Fruit fly (Drosophila melanogaster) whole organism, embryonic: ENCODE results near the gene CG5359.

Experiments
- Atf-2 ChIP-seq: fragments of 200-800 bp; sonication (Bioruptor generic); optimal IDR thresholded peaks from 2 replicates; lab custom pipeline; 2016; ENCODE audit warnings: missing biosample characterization, missing genetic modification characterization
- Blimp-1 ChIP-seq: fragments of 200-800 bp; sonication (Bioruptor generic); optimal IDR thresholded peaks from 3 replicates; lab custom pipeline; 2018; ENCODE audit warnings: missing biosample characterization, missing genetic modification characterization, mild to moderate bottlenecking, moderate library complexity, missing genetic modification reagents
- CG10147 ChIP-seq: fragments of 200-800 bp; sonication (Bioruptor generic); optimal IDR thresholded peaks from 2 replicates; lab custom pipeline; 2019; ENCODE audit warnings: missing biosample characterization, mild to moderate bottlenecking, missing genetic modification characterization, moderate library complexity
- CG11398 ChIP-seq: fragments of 200-800 bp; sonication (Bioruptor generic); optimal IDR thresholded peaks from 2 replicates; lab custom pipeline; 2016; ENCODE audit warnings: missing biosample characterization, missing genetic modification characterization
- CG17385 ChIP-seq: fragments of 200-800 bp; sonication (Bioruptor generic); optimal IDR thresholded peaks from 3 replicates; lab custom pipeline; 2018; ENCODE audit warnings: missing biosample characterization, mild to moderate bottlenecking, missing genetic modification characterization
- CG17802 ChIP-seq: fragments of 200-800 bp; sonication (Bioruptor generic); optimal IDR thresholded peaks from 2 replicates; lab custom pipeline; 2018; ENCODE audit warnings: missing biosample characterization, mild to moderate bottlenecking, missing genetic modification characterization, moderate library complexity
- CG2116 ChIP-seq: fragments of 200-800 bp; sonication (Bioruptor generic); optimal IDR thresholded peaks from 3 replicates; lab custom pipeline; 2018; ENCODE audit warnings: missing biosample characterization, mild to moderate bottlenecking, missing genetic modification characterization
- CG2120 ChIP-seq: fragments of 200-800 bp; sonication (Bioruptor generic); optimal IDR thresholded peaks from 3 replicates; lab custom pipeline; 2016; ENCODE audit warnings: missing biosample characterization, missing genetic modification characterization
- CG3407 ChIP-seq: fragments of 200-800 bp; sonication (Bioruptor generic); optimal IDR thresholded peaks from 2 replicates; lab custom pipeline; 2018; ENCODE audit warnings: missing biosample characterization, mild to moderate bottlenecking, missing genetic modification characterization
- CG3995 ChIP-seq: fragments of 200-800 bp; sonication (Bioruptor generic); optimal IDR thresholded peaks from 3 replicates; lab custom pipeline; 2016; ENCODE audit warnings: missing biosample characterization, missing genetic modification characterization
- CG4282 ChIP-seq: fragments of 200-800 bp; sonication (Bioruptor generic); optimal IDR thresholded peaks from 2 replicates; lab custom pipeline; 2016; ENCODE audit warnings: missing biosample characterization, missing genetic modification characterization
- CG4730 ChIP-seq: fragments of 200-800 bp; sonication (Bioruptor generic); IDR thresholded peaks from 2 replicates; pipeline ENCODE4 v1.3.6; 2022; ENCODE audit warnings: missing biosample characterization, missing genetic modification characterization
- CG5245 ChIP-seq: fragments of 200-800 bp; sonication (Bioruptor generic); optimal IDR thresholded peaks from 3 replicates; lab custom pipeline; 2016; ENCODE audit warnings: missing biosample characterization, missing genetic modification characterization
- CG8388 ChIP-seq: fragments of 200-800 bp; sonication (Bioruptor generic); optimal IDR thresholded peaks from 2 replicates; lab custom pipeline; 2019; ENCODE audit warnings: missing biosample characterization, mild to moderate bottlenecking, missing genetic modification characterization, moderate library complexity
- CoRest ChIP-seq: fragments of 200-800 bp; sonication (Bioruptor generic); optimal IDR thresholded peaks from 3 replicates; lab custom pipeline; 2018; ENCODE audit warnings: missing biosample characterization, mild to moderate bottlenecking, missing genetic modification characterization, moderate library complexity
- Dek ChIP-seq: fragments of 200-800 bp; sonication (Bioruptor generic); optimal IDR thresholded peaks from 3 replicates; lab custom pipeline; 2019; ENCODE audit warnings: missing biosample characterization, mild to moderate bottlenecking, missing genetic modification characterization, moderate library complexity
- Fer1 ChIP-seq: fragments of 200-800 bp; sonication (Bioruptor generic); optimal IDR thresholded peaks from 2 replicates; lab custom pipeline; 2017; ENCODE audit warnings: missing biosample characterization, mild to moderate bottlenecking, missing genetic modification characterization
- Fer2 ChIP-seq: fragments of 200-800 bp; sonication (Bioruptor generic); optimal IDR thresholded peaks from 2 replicates; lab custom pipeline; 2018; ENCODE audit warnings: missing biosample characterization, mild to moderate bottlenecking, missing genetic modification characterization, moderate library complexity
- HHEX ChIP-seq: fragments of 200-800 bp; sonication (Bioruptor generic); optimal IDR thresholded peaks from 3 replicates; lab custom pipeline; 2017; ENCODE audit warnings: missing biosample characterization, mild to moderate bottlenecking, missing genetic modification characterization, missing genetic modification reagents
- Mad ChIP-seq: fragments of 200-800 bp; sonication (Bioruptor generic); optimal IDR thresholded peaks from 2 replicates; lab custom pipeline; 2016; ENCODE audit warnings: missing biosample characterization, missing genetic modification characterization
- Max ChIP-seq: fragments of 200-800 bp; sonication (Bioruptor generic); optimal IDR thresholded peaks from 2 replicates; lab custom pipeline; 2016; ENCODE audit warnings: missing biosample characterization, mild to moderate bottlenecking, missing genetic modification characterization
- NFAT ChIP-seq: fragments of 200-800 bp; sonication (Bioruptor generic); IDR thresholded peaks from 2 replicates; pipeline ENCODE4 v1.3.6; 2022; ENCODE audit warnings: missing biosample characterization, missing genetic modification characterization
- Poxn ChIP-seq: fragments of 200-800 bp; sonication (Bioruptor generic); IDR thresholded peaks from 2 replicates; pipeline ENCODE4 v1.3.6; 2022; ENCODE audit warnings: missing biosample characterization, missing genetic modification characterization
- Ravus ChIP-seq: fragments of 200-800 bp; sonication (Bioruptor generic); IDR thresholded peaks from 2 replicates; pipeline ENCODE4 v1.3.6; 2022; ENCODE audit warnings: missing biosample characterization, missing genetic modification characterization
- Sox102F ChIP-seq: fragments of 200-800 bp; sonication (Bioruptor generic); optimal IDR thresholded peaks from 2 replicates; lab custom pipeline; 2018; ENCODE audit warnings: missing biosample characterization, mild to moderate bottlenecking, missing genetic modification characterization, moderate library complexity
- Ssrp ChIP-seq: fragments of 200-800 bp; sonication (Bioruptor generic); optimal IDR thresholded peaks from 2 replicates; lab custom pipeline; 2018; ENCODE audit warnings: missing biosample characterization, mild to moderate bottlenecking, missing genetic modification characterization, moderate library complexity
- Stat92E ChIP-seq, 3 experiments: fragments of >200 bp in 2 of 3; fragments of 200-800 bp in 1 of 3; sonication (Bioruptor generic) in 1 of 3; optimal IDR thresholded peaks; 2 replicates each; lab custom pipeline; 2017 to 2019; ENCODE audit warnings: missing biosample characterization in 3 of 3, missing genetic modification characterization in 3 of 3, mild to moderate bottlenecking in 1 of 3, moderate library complexity in 1 of 3
- bcd ChIP-seq: fragments of 200-800 bp; sonication (Bioruptor generic); optimal IDR thresholded peaks from 2 replicates; lab custom pipeline; 2017; ENCODE audit warnings: missing biosample characterization, mild to moderate bottlenecking, missing genetic modification characterization
- crp ChIP-seq, 2 experiments: fragments of 200-800 bp; sonication (Bioruptor generic); optimal IDR thresholded peaks; 2 replicates in 1 of 2; 3 replicates in 1 of 2; lab custom pipeline; 2017; ENCODE audit warnings: missing biosample characterization in 2 of 2, missing genetic modification characterization in 2 of 2, mild to moderate bottlenecking in 1 of 2, moderate library complexity in 1 of 2
- danr ChIP-seq: fragments of 200-800 bp; sonication (Bioruptor generic); IDR thresholded peaks from 2 replicates; pipeline ENCODE4 v1.3.6; 2022; ENCODE audit warnings: missing biosample characterization, missing genetic modification characterization
- dimm ChIP-seq: fragments of 200-800 bp; sonication (Bioruptor generic); IDR thresholded peaks from 2 replicates; pipeline ENCODE4 v1.3.6; 2022; ENCODE audit warnings: missing biosample characterization, missing genetic modification characterization
- emc ChIP-seq: fragments of 200-800 bp; sonication (Bioruptor generic); optimal IDR thresholded peaks from 2 replicates; lab custom pipeline; 2016; ENCODE audit warnings: missing biosample characterization, missing genetic modification characterization
- eve ChIP-seq, 2 experiments: fragments of >200 bp; optimal IDR thresholded peaks; 2 replicates each; lab custom pipeline; 2017; ENCODE audit warnings: missing biosample characterization in 2 of 2, missing genetic modification characterization in 2 of 2
- gcm ChIP-seq: fragments of 200-800 bp; sonication (Bioruptor generic); optimal IDR thresholded peaks from 2 replicates; lab custom pipeline; 2019; ENCODE audit warnings: missing biosample characterization, mild to moderate bottlenecking, missing genetic modification characterization, moderate library complexity
- gcm2 ChIP-seq: fragments of 200-800 bp; sonication (Bioruptor generic); optimal IDR thresholded peaks from 2 replicates; lab custom pipeline; 2016; ENCODE audit warnings: missing biosample characterization, missing genetic modification characterization
- gt ChIP-seq: fragments of 200-800 bp; sonication (Bioruptor generic); IDR thresholded peaks from 2 replicates; pipeline ENCODE4 v1.3.6; 2022; ENCODE audit warnings: missing biosample characterization, missing genetic modification characterization
- h ChIP-seq: fragments of >200 bp; optimal IDR thresholded peaks from 2 replicates; lab custom pipeline; 2017
- her ChIP-seq: fragments of 200-800 bp; sonication (Bioruptor generic); optimal IDR thresholded peaks from 2 replicates; lab custom pipeline; 2016; ENCODE audit warnings: missing biosample characterization, missing genetic modification characterization
- jing ChIP-seq: fragments of 200-800 bp; sonication (Bioruptor generic); optimal IDR thresholded peaks from 2 replicates; lab custom pipeline; 2018; ENCODE audit warnings: missing biosample characterization, mild to moderate bottlenecking, missing genetic modification characterization
- kni ChIP-seq: fragments of 200-800 bp; sonication (Bioruptor generic); optimal IDR thresholded peaks from 3 replicates; lab custom pipeline; 2017; ENCODE audit warnings: mild to moderate bottlenecking, missing biosample characterization, missing genetic modification reagents, missing genetic modification characterization
- lilli ChIP-seq: fragments of 200-800 bp; sonication (Bioruptor generic); optimal IDR thresholded peaks from 3 replicates; lab custom pipeline; 2016; ENCODE audit warnings: missing biosample characterization, missing genetic modification characterization
- pb ChIP-seq: fragments of 200-800 bp; sonication (Bioruptor generic); optimal IDR thresholded peaks from 3 replicates; lab custom pipeline; 2016; ENCODE audit warnings: missing biosample characterization, missing genetic modification characterization
- peb ChIP-seq: fragments of 200-800 bp; sonication (Bioruptor generic); IDR thresholded peaks from 2 replicates; pipeline ENCODE4 v1.3.6; 2022; ENCODE audit warnings: missing biosample characterization, missing genetic modification characterization
- pum ChIP-seq: fragments of 200-800 bp; sonication (Bioruptor generic); optimal IDR thresholded peaks from 2 replicates; lab custom pipeline; 2016; ENCODE audit warnings: missing biosample characterization, missing genetic modification characterization
- sd ChIP-seq: fragments of 200-800 bp; sonication (Bioruptor generic); optimal IDR thresholded peaks from 3 replicates; lab custom pipeline; 2018; ENCODE audit warnings: missing biosample characterization, mild to moderate bottlenecking, missing genetic modification characterization, moderate library complexity
- slp2 ChIP-seq: fragments of 200-800 bp; sonication (Bioruptor generic); optimal IDR thresholded peaks from 2 replicates; lab custom pipeline; 2016; ENCODE audit warnings: missing biosample characterization, missing genetic modification characterization
- ssp ChIP-seq: fragments of 200-800 bp; sonication (Bioruptor generic); IDR thresholded peaks from 2 replicates; pipeline ENCODE4 v1.3.6; 2022; ENCODE audit warnings: missing biosample characterization, missing genetic modification characterization
- sug ChIP-seq: fragments of 200-800 bp; optimal IDR thresholded peaks from 2 replicates; lab custom pipeline; 2019; ENCODE audit warnings: missing biosample characterization, mild to moderate bottlenecking, missing genetic modification characterization, moderate library complexity
- wek ChIP-seq: fragments of 200-800 bp; sonication (Bioruptor generic); optimal IDR thresholded peaks from 3 replicates; lab custom pipeline; 2018; ENCODE audit warnings: missing biosample characterization, mild to moderate bottlenecking, missing genetic modification characterization, moderate library complexity
- z ChIP-seq: fragments of 200-800 bp; sonication (Bioruptor generic); IDR thresholded peaks from 3 replicates; pipeline ENCODE4 v1.3.6; 2022; ENCODE audit warnings: missing biosample characterization, missing genetic modification characterization

The CG5359 gene

dm6 chr3R:10032951-10033720, 32.1 kb upstream of the CG5359 start (continued):
- TF ChIP-seq danr (GFP tag; lab: Robert Waterston, UW) (no peak), NFAT (GFP tag; lab: Robert Waterston, UW) (no peak), CG2120 (no peak), Ravus (no peak), CG3995 (GFP tag; lab: Kevin White, UChicago) (no peak), gcm (GFP tag; lab: Kevin White, UChicago) (no peak), Atf-2 (GFP tag; lab: Kevin White, UChicago) (no peak), z (GFP tag; lab: Robert Waterston, UW) (no peak), gt (no peak), bcd (GFP tag; lab: Kevin White, UChicago) (no peak), HHEX (GFP tag; lab: Kevin White, UChicago) (no peak), peb (GFP tag; lab: Robert Waterston, UW) (no peak), CG8388 (GFP tag; lab: Kevin White, UChicago) (no peak), Poxn (GFP tag; lab: Robert Waterston, UW) (no peak), eve (GFP tag; optimal IDR thresholded peaks at IDR 0.05; lab: Kevin White, UChicago) (peak in 1 of 2 experiments; percentile 69), wek (no peak), h (lab: Kevin White, UChicago) (no peak), CG17802 (tag; lab: Kevin White, UChicago) (no peak), Dek (tag; lab: Kevin White, UChicago) (no peak), pb (GFP tag; lab: Kevin White, UChicago) (no peak), CG4730 (GFP tag; lab: Robert Waterston, UW) (no peak), gcm2 (GFP tag; lab: Kevin White, UChicago) (no peak), Fer2 (tag; lab: Kevin White, UChicago) (no peak), CG5245 (GFP tag; lab: Kevin White, UChicago) (no peak), sug (no peak), Mad (GFP tag; lab: Kevin White, UChicago) (no peak), CG11398 (no peak), Blimp-1 (GFP tag; lab: Kevin White, UChicago) (no peak), emc (GFP tag; lab: Kevin White, UChicago) (no peak), crp (GFP tag; optimal IDR thresholded peaks at IDR 0.05; lab: Kevin White, UChicago) (no peak), her (GFP tag; lab: Kevin White, UChicago) (no peak), Max (GFP tag; lab: Kevin White, UChicago) (no peak), CG17385 (peak; percentile 13), jing (GFP tag; lab: Kevin White, UChicago) (no peak), dimm (GFP tag; lab: Robert Waterston, UW) (no peak), Fer1 (GFP tag; lab: Kevin White, UChicago) (no peak), Sox102F (GFP tag; lab: Kevin White, UChicago) (peak; percentile 54), slp2 (no peak), Stat92E (GFP tag; optimal IDR thresholded peaks at IDR 0.05; lab: Kevin White, UChicago) (no peak), Ssrp (no peak), CG3407 (no peak), pum (GFP tag; lab: Kevin White, UChicago) (no peak), sd (peak; percentile 15), CG4282 (no peak), kni (no peak), CG2116 (no peak), CG10147 (no peak), ssp (no peak), lilli (GFP tag; lab: Kevin White, UChicago) (no peak), CoRest (tag; lab: Kevin White, UChicago) (peak; percentile 23)
